Fruit fly (Drosophila melanogaster) whole organism, embryonic: Measurements from ENCODE around the gene Ccp84Ad.
A peak's percentile ranks its signal among the peaks of the same experiment; 100 is the strongest.

Source experiments
- Abd-B ChIP-seq: fragments of 200-800 bp; sonication (Bioruptor generic); optimal IDR thresholded peaks from 2 replicates; lab custom pipeline; 2018; ENCODE audit warnings: missing biosample characterization, mild to moderate bottlenecking, missing genetic modification characterization, moderate library complexity
- Aef1 ChIP-seq: fragments of 200-800 bp; sonication (Bioruptor generic); IDR thresholded peaks from 3 replicates; pipeline ENCODE4 v1.3.6; 2022; ENCODE audit warnings: missing biosample characterization, missing genetic modification characterization
- BEAF-32 ChIP-seq: fragments of 200-800 bp; sonication (Bioruptor generic); optimal IDR thresholded peaks from 3 replicates; lab custom pipeline; 2017; ENCODE audit warnings: missing biosample characterization, missing genetic modification characterization, mild to moderate bottlenecking, moderate library complexity, missing genetic modification reagents
- CG10267 ChIP-seq: fragments of 200-800 bp; sonication (Bioruptor generic); optimal IDR thresholded peaks from 2 replicates; lab custom pipeline; 2018; ENCODE audit warnings: missing biosample characterization, mild to moderate bottlenecking, missing genetic modification characterization, moderate library complexity
- CG11456 ChIP-seq: fragments of 200-800 bp; sonication (Bioruptor generic); IDR thresholded peaks from 3 replicates; pipeline ENCODE4 v1.3.6; 2022; ENCODE audit warnings: missing biosample characterization, missing genetic modification characterization
- CG11504 ChIP-seq: fragments of 200-800 bp; sonication (Bioruptor generic); optimal IDR thresholded peaks from 3 replicates; lab custom pipeline; 2019; ENCODE audit warnings: missing biosample characterization, mild to moderate bottlenecking, missing genetic modification characterization, moderate library complexity
- CG13287 ChIP-seq: fragments of 200-800 bp; sonication (Bioruptor generic); IDR thresholded peaks from 2 replicates; pipeline ENCODE4 v1.3.6; 2022; ENCODE audit warnings: missing biosample characterization, missing genetic modification characterization; ENCODE audit not compliant: partially characterized antibody
- CG14860 ChIP-seq: fragments of 200-800 bp; sonication (Bioruptor generic); IDR thresholded peaks from 3 replicates; pipeline ENCODE4 v1.3.6; 2022; ENCODE audit warnings: missing biosample characterization, missing genetic modification characterization; ENCODE audit not compliant: partially characterized antibody
- CG16813 ChIP-seq: fragments of 200-800 bp; sonication (Bioruptor generic); IDR thresholded peaks from 3 replicates; pipeline ENCODE4 v1.3.6; 2022; ENCODE audit warnings: missing biosample characterization, missing genetic modification characterization; ENCODE audit not compliant: partially characterized antibody
- CG18011 ChIP-seq: fragments of 200-800 bp; sonication (Bioruptor generic); optimal IDR thresholded peaks from 2 replicates; lab custom pipeline; 2017; ENCODE audit warnings: missing biosample characterization, missing genetic modification characterization, mild to moderate bottlenecking, moderate library complexity, missing genotype
- CG30403 ChIP-seq: fragments of 200-800 bp; sonication (Bioruptor generic); optimal IDR thresholded peaks from 3 replicates; lab custom pipeline; 2016; ENCODE audit warnings: missing biosample characterization, missing genetic modification characterization
- CG33213 ChIP-seq: fragments of 200-800 bp; sonication (Bioruptor generic); optimal IDR thresholded peaks from 3 replicates; lab custom pipeline; 2016; ENCODE audit warnings: missing biosample characterization, missing genetic modification characterization
- CG6791 ChIP-seq: fragments of 200-800 bp; sonication (Bioruptor generic); IDR thresholded peaks from 3 replicates; pipeline ENCODE4 v1.3.6; 2022; ENCODE audit warnings: missing biosample characterization, missing genetic modification characterization; ENCODE audit not compliant: partially characterized antibody
- CG8765 ChIP-seq: fragments of 200-800 bp; sonication (Bioruptor generic); IDR thresholded peaks from 2 replicates; pipeline ENCODE4 v1.3.6; 2022; ENCODE audit warnings: missing biosample characterization, missing genetic modification characterization
- CG9817 ChIP-seq: fragments of 200-800 bp; sonication (Bioruptor generic); optimal IDR thresholded peaks from 2 replicates; lab custom pipeline; 2018; ENCODE audit warnings: missing biosample characterization, mild to moderate bottlenecking, missing genetic modification characterization, moderate library complexity
- Dip2 ChIP-seq: fragments of 200-800 bp; sonication (Bioruptor generic); IDR thresholded peaks from 2 replicates; pipeline ENCODE4 v1.3.6; 2022; ENCODE audit warnings: missing biosample characterization, missing genetic modification characterization
- Dref ChIP-seq: fragments of 200-800 bp; sonication (Bioruptor generic); IDR thresholded peaks from 2 replicates; pipeline ENCODE4 v1.3.6; 2022; ENCODE audit warnings: missing biosample characterization, missing genetic modification characterization
- Ets97D ChIP-seq: fragments of 200-800 bp; sonication (Bioruptor generic); optimal IDR thresholded peaks from 3 replicates; lab custom pipeline; 2016; ENCODE audit warnings: missing biosample characterization, missing genetic modification characterization
- Fer3 ChIP-seq: fragments of 200-800 bp; sonication (Bioruptor generic); optimal IDR thresholded peaks from 2 replicates; lab custom pipeline; 2018; ENCODE audit warnings: missing biosample characterization, mild to moderate bottlenecking, missing genetic modification characterization, moderate library complexity
- HLH4C ChIP-seq: fragments of 200-800 bp; sonication (Bioruptor generic); IDR thresholded peaks from 3 replicates; pipeline ENCODE4 v1.3.6; 2022; ENCODE audit warnings: missing biosample characterization, missing genetic modification characterization; ENCODE audit not compliant: partially characterized antibody
- HmgZ ChIP-seq: fragments of 200-800 bp; sonication (Bioruptor generic); optimal IDR thresholded peaks from 2 replicates; lab custom pipeline; 2018; ENCODE audit warnings: missing biosample characterization, mild to moderate bottlenecking, missing genetic modification characterization
- Hmr ChIP-seq: fragments of 200-800 bp; sonication (Bioruptor generic); optimal IDR thresholded peaks from 3 replicates; lab custom pipeline; 2017; ENCODE audit warnings: mild to moderate bottlenecking, missing biosample characterization, missing genetic modification reagents, missing genetic modification characterization
- Lhr ChIP-seq: fragments of 200-800 bp; sonication (Bioruptor generic); optimal IDR thresholded peaks from 3 replicates; lab custom pipeline; 2017; ENCODE audit warnings: mild to moderate bottlenecking, missing biosample characterization, missing genetic modification reagents, missing genetic modification characterization
- MBD-R2 ChIP-seq: fragments of 200-800 bp; sonication (Bioruptor generic); IDR thresholded peaks from 2 replicates; pipeline ENCODE4 v1.3.6; 2022; ENCODE audit warnings: missing biosample characterization, missing genetic modification characterization
- Med ChIP-seq: fragments of 200-800 bp; sonication (Bioruptor generic); peaks from one replicate; lab custom pipeline; 2016; ENCODE audit warnings: missing biosample characterization, missing genetic modification characterization, mild to moderate bottlenecking, inconsistent platforms, moderate library complexity
- Myb ChIP-seq: fragments of 200-800 bp; sonication (Bioruptor generic); optimal IDR thresholded peaks from 2 replicates; lab custom pipeline; 2016; ENCODE audit warnings: missing biosample characterization, missing genetic modification characterization
- Rfx ChIP-seq: fragments of 200-800 bp; sonication (Bioruptor generic); IDR thresholded peaks from 2 replicates; pipeline ENCODE4 v1.3.6; 2022; ENCODE audit warnings: missing biosample characterization, missing genetic modification characterization
- Sry-δ ChIP-seq: fragments of 200-800 bp; sonication (Bioruptor generic); optimal IDR thresholded peaks from 2 replicates; lab custom pipeline; 2016; ENCODE audit warnings: missing biosample characterization, missing genetic modification characterization
- Xrp1 ChIP-seq: fragments of 200-800 bp; sonication (Bioruptor generic); IDR thresholded peaks from 2 replicates; pipeline ENCODE4 v1.3.6; 2022; ENCODE audit warnings: missing biosample characterization, missing genetic modification characterization
- amos ChIP-seq: fragments of 200-800 bp; sonication (Bioruptor generic); IDR thresholded peaks from 2 replicates; pipeline ENCODE4 v1.3.6; 2022; ENCODE audit warnings: missing biosample characterization, missing genetic modification characterization; ENCODE audit not compliant: partially characterized antibody
- ato ChIP-seq: fragments of 200-800 bp; sonication (Bioruptor generic); IDR thresholded peaks from 2 replicates; pipeline ENCODE4 v1.3.6; 2022; ENCODE audit warnings: missing biosample characterization, missing genetic modification characterization; ENCODE audit not compliant: partially characterized antibody
- bbx ChIP-seq: fragments of 200-800 bp; sonication (Bioruptor generic); IDR thresholded peaks from 2 replicates; pipeline ENCODE4 v1.3.6; 2022; ENCODE audit warnings: missing biosample characterization, missing genetic modification characterization; ENCODE audit not compliant: partially characterized antibody
- bcd ChIP-seq: fragments of 200-800 bp; sonication (Bioruptor generic); optimal IDR thresholded peaks from 2 replicates; lab custom pipeline; 2017; ENCODE audit warnings: missing biosample characterization, mild to moderate bottlenecking, missing genetic modification characterization
- chif ChIP-seq, 2 experiments: fragments of 200-800 bp; sonication (Bioruptor generic); optimal IDR thresholded peaks; 3 replicates each; lab custom pipeline; 2016; ENCODE audit warnings: missing biosample characterization in 2 of 2, missing genetic modification characterization in 2 of 2
- ind ChIP-seq: fragments of 200-800 bp; sonication (Bioruptor generic); optimal IDR thresholded peaks from 3 replicates; lab custom pipeline; 2016; ENCODE audit warnings: missing biosample characterization, missing genetic modification characterization
- insv ChIP-seq, 2 experiments: fragments of 200-800 bp; sonication (Bioruptor generic); optimal IDR thresholded peaks; 3 replicates each; lab custom pipeline; 2016 to 2018; ENCODE audit warnings: missing biosample characterization in 2 of 2, missing genetic modification characterization in 2 of 2
- knrl ChIP-seq: fragments of 200-800 bp; sonication (Bioruptor generic); IDR thresholded peaks from 3 replicates; pipeline ENCODE4 v1.3.6; 2022; ENCODE audit warnings: missing biosample characterization, missing genetic modification characterization; ENCODE audit not compliant: partially characterized antibody
- nerfin-1 ChIP-seq: fragments of 200-800 bp; sonication (Bioruptor generic); optimal IDR thresholded peaks from 3 replicates; lab custom pipeline; 2019; ENCODE audit warnings: missing biosample characterization, mild to moderate bottlenecking, missing genetic modification characterization, moderate library complexity
- onecut ChIP-seq: fragments of 200-800 bp; sonication (Bioruptor generic); IDR thresholded peaks from 2 replicates; pipeline ENCODE4 v1.3.6; 2022; ENCODE audit warnings: missing biosample characterization, missing genetic modification characterization
- sens ChIP-seq: fragments of 200-800 bp; sonication (Bioruptor generic); peaks from one replicate; lab custom pipeline; 2016; ENCODE audit warnings: missing biosample characterization, missing genetic modification characterization
- shn ChIP-seq: fragments of 200-800 bp; sonication (Bioruptor generic); optimal IDR thresholded peaks from 3 replicates; lab custom pipeline; 2016; ENCODE audit warnings: missing biosample characterization, missing genetic modification characterization
- slbo ChIP-seq: fragments of 200-800 bp; sonication (Bioruptor generic); IDR thresholded peaks from 2 replicates; pipeline ENCODE4 v1.3.6; 2022; ENCODE audit warnings: missing biosample characterization, missing genetic modification characterization
- sna ChIP-seq: fragments of 200-800 bp; sonication (Bioruptor generic); IDR thresholded peaks from 2 replicates; pipeline ENCODE4 v1.3.6; 2022; ENCODE audit warnings: missing biosample characterization, missing genetic modification characterization; ENCODE audit not compliant: partially characterized antibody
- trem ChIP-seq: fragments of 200-800 bp; optimal IDR thresholded peaks from 3 replicates; lab custom pipeline; 2019; ENCODE audit warnings: missing biosample characterization, mild to moderate bottlenecking, missing genetic modification characterization, moderate library complexity
- ttk ChIP-seq: fragments of 200-800 bp; sonication (Bioruptor generic); IDR thresholded peaks from 2 replicates; pipeline ENCODE4 v2.1.2; 2022; ENCODE audit warnings: missing biosample characterization, missing genetic modification characterization
- unc-4 ChIP-seq: fragments of 200-800 bp; sonication (Bioruptor generic); IDR thresholded peaks from 2 replicates; pipeline ENCODE4 v1.3.6; 2022; ENCODE audit warnings: missing biosample characterization, missing genetic modification characterization; ENCODE audit not compliant: partially characterized antibody

Gene Ccp84Ad

DNA sequence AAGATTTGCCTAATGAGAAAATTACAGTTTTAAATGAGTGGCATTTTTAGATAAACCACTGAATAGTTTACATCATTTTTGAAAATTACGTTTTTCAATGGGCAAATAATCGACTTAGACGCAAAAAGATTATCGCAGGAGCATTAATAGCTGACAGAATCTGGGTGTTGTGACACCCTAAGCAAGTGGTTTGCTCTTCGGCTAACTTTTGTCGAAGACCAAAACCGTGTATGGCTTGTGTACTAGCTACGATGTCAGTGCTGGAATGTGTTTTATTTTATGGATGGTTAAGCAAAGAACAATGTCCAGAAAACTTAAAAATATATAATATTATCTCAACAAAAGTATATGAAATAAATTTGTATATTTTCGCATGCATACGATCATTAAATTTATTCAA lies 16.3 kb downstream of the Ccp84Ad start (continued):
- no peak for TF ChIP-seq Aef1 (GFP tag; lab: Robert Waterston, UW)
- TF ChIP-seq ttk (GFP tag; lab: Robert Waterston, UW), result no peak
- TF ChIP-seq Hmr (GFP tag; lab: Kevin White, UChicago), result peak; percentile 41
- peak; percentile 42 for TF ChIP-seq bcd (GFP tag; lab: Kevin White, UChicago)
- no peak for TF ChIP-seq Xrp1 (GFP tag; lab: Robert Waterston, UW)
- TF ChIP-seq knrl (GFP tag; lab: Robert Waterston, UW), result peak; percentile 49
- peak; percentile 50 for TF ChIP-seq slbo (GFP tag; lab: Robert Waterston, UW)
- 0 out of 2 replicates have a peak, but pooled peaks have one; percentile 31 for TF ChIP-seq ato (GFP tag; lab: Robert Waterston, UW)
- peak; percentile 70 for TF ChIP-seq CG6791 (GFP tag; lab: Robert Waterston, UW)
- peak; percentile 55 for TF ChIP-seq bbx
- TF ChIP-seq ind (GFP tag; lab: Kevin White, UChicago), result no peak
- peak; percentile 19 for TF ChIP-seq Ets97D (GFP tag; lab: Kevin White, UChicago)
- peak; percentile 17; the same call in 1 of the 2 replicates for TF ChIP-seq MBD-R2 (GFP tag; lab: Robert Waterston, UW)
- peak in 1 of 2 experiments; percentile 15 for TF ChIP-seq chif (GFP tag; optimal IDR thresholded peaks at IDR 0.05; lab: Kevin White, UChicago)
- no peak for TF ChIP-seq Dip2 (GFP tag; lab: Robert Waterston, UW)
- peak; percentile 48 for TF ChIP-seq amos (GFP tag; lab: Robert Waterston, UW)
- TF ChIP-seq insv (GFP tag; optimal IDR thresholded peaks at IDR 0.05; lab: Kevin White, UChicago), result peak in 1 of 2 experiments; percentile 76
- peak; percentile 98 for TF ChIP-seq CG18011 (GFP tag; lab: Kevin White, UChicago)
- TF ChIP-seq shn (GFP tag; lab: Kevin White, UChicago), result no peak
- 0 out of 3 replicates have a peak, but pooled peaks have one; percentile 17 for TF ChIP-seq HLH4C (GFP tag; lab: Robert Waterston, UW)
- TF ChIP-seq CG9817, result peak; percentile 7
- no peak; the same call in 1 of the 2 replicates for TF ChIP-seq sna (GFP tag; lab: Robert Waterston, UW)
- peak; percentile 82 for TF ChIP-seq Lhr (GFP tag; lab: Kevin White, UChicago)
- TF ChIP-seq Dref, result peak; percentile 50
- TF ChIP-seq CG10267 (tag; lab: Kevin White, UChicago), result peak; percentile 75
- peak; percentile 63 for TF ChIP-seq Abd-B
- TF ChIP-seq nerfin-1 (tag; lab: Kevin White, UChicago), result peak; percentile 95
- peak; percentile 63 for TF ChIP-seq CG33213
- TF ChIP-seq Rfx (GFP tag; lab: Robert Waterston, UW), result peak; percentile 61
- TF ChIP-seq Sry-δ, result peak; percentile 31
- peak; percentile 31 for TF ChIP-seq BEAF-32 (GFP tag; lab: Kevin White, UChicago)
- peak; percentile 24 for TF ChIP-seq trem (tag; lab: Kevin White, UChicago)
- peak; percentile 42; the same call in 1 of the 3 replicates for TF ChIP-seq CG11456 (GFP tag; lab: Robert Waterston, UW)
- TF ChIP-seq Myb, result peak; percentile 40
- peak; percentile 55 for TF ChIP-seq CG11504 (tag; lab: Kevin White, UChicago)
- peak; percentile 43; the same call in 1 of the 3 replicates for TF ChIP-seq CG16813 (GFP tag; lab: Robert Waterston, UW)
- peak; percentile 78 for TF ChIP-seq CG13287 (GFP tag; lab: Robert Waterston, UW)
- TF ChIP-seq HmgZ, result peak; percentile 24
- no peak for TF ChIP-seq Fer3 (tag; lab: Kevin White, UChicago)
- TF ChIP-seq CG8765, result 0 out of 2 replicates have a peak, but pooled peaks have one; percentile 6
- TF ChIP-seq sens (GFP tag; lab: Kevin White, UChicago), result peak; percentile 39
- TF ChIP-seq unc-4 (GFP tag; lab: Robert Waterston, UW), result 0 out of 2 replicates have a peak, but pooled peaks have one; percentile 25
- no peak for TF ChIP-seq CG14860 (GFP tag; lab: Robert Waterston, UW)
- TF ChIP-seq onecut (GFP tag; lab: Robert Waterston, UW), result no peak
- TF ChIP-seq Med (GFP tag; lab: Kevin White, UChicago), result peak; percentile 74
- peak; percentile 3 for TF ChIP-seq CG30403 (GFP tag; lab: Kevin White, UChicago)
